Worm (Caenorhabditis elegans): ENCODE data around the gene ZK596.2.

Gene ZK596.2

DNA sequence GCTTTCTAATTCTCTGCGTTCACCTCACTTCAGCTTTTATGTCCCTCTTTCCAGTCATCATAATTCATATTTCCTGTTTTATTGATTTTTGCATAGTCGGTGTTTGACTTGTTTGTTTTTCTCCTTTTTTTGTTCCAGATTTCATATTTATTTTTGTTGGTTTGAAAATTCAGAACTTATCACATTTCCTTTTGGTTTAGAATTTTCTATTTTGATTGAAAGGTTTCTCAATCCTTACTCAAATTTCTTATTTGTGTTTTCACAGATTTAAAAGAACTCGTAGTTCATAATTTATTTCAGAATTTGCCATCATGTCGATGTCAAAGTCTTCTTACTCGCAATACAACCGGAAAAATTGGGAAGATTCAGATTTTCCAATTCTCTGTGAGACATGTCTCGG is 48.0 kb downstream of the ZK596.2 start, which contains the start of gene rbm-22:
Gene rbm-22, plus strand, starts transcription at position 301 of the 400 bp plus-strand sequence.
- TF ChIP-seq efl-1 (optimal IDR thresholded peaks at IDR 0.05) (no peak), efl-1 (GFP tag; optimal IDR thresholded peaks at IDR 0.05 in 1 of 2) (peak in 1 of 2 experiments; percentile 41), nhr-237 (tag; optimal IDR thresholded peaks at IDR 0.05) (no peak)

DNA sequence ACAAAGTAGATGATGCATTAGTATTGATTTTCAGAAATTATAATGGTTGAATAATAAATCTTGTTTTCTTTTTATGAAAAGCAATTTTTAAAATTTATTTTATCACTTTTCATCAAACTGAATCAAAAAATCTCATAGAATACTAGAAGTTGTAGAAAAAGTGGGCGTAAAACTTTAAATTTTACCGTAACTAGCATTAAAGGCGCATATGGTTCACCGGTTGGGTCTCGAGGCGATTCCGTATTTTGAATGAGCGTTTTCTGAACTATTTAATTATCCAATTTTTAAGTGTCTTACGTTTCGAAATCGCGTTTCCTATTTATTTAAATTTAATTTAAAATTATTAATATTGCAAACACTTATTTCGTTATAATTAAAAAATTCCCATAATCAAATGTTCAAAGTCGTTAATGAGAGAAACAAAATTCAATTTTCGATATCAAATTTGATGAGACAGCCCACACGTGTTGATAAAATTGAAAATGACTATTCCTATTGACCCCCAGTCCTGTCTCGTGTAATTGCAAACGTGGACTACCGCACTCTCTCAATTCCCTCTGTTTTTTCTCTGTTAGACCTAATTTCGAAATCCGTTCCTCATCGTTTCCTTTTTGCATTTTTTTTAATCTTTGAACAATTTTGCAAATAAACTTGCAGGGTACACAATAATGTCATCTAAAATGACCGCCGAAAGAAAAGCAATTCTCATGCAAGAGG is 50.6 kb downstream of the ZK596.2 start, which contains the start of the genes T11G6.2 and hars-1:
Gene T11G6.2, minus strand, starts transcription at position 197 of the 717 bp plus-strand sequence.
Gene hars-1, plus strand, starts transcription at position 658 of the 717 bp plus-strand sequence.
- TF ChIP-seq pax-3 (tag; optimal IDR thresholded peaks at IDR 0.05) (no peak), nhr-20 (tag; optimal IDR thresholded peaks at IDR 0.05) (no peak), C34B4.2 (tag; optimal IDR thresholded peaks at IDR 0.05) (no peak), lin-14 (GFP tag; optimal IDR thresholded peaks at IDR 0.05) (peak; percentile 56), sptf-1 (tag; optimal IDR thresholded peaks at IDR 0.05) (no peak), unc-130 (tag; optimal IDR thresholded peaks at IDR 0.05) (no peak), nhr-85 (tag) (no peak), sox-4 (tag; optimal IDR thresholded peaks at IDR 0.05) (no peak), efl-3 (GFP tag; optimal IDR thresholded peaks at IDR 0.05) (no peak), pag-3 (tag; optimal IDR thresholded peaks at IDR 0.05; ENCODE audit: borderline replicate concordance, insufficient read depth) (no peak), skn-1 (tag; optimal IDR thresholded peaks at IDR 0.05) (peak; percentile 55), unc-62 (GFP tag; optimal IDR thresholded peaks at IDR 0.05) (no peak), egl-27 (tag; optimal IDR thresholded peaks at IDR 0.05) (no peak), unc-98 (GFP tag; IDR thresholded peaks at IDR 0.05) (no peak), nhr-90 (tag; optimal IDR thresholded peaks at IDR 0.05; ENCODE audit: poor library complexity) (no peak), ets-5 (GFP tag; IDR thresholded peaks at IDR 0.05) (no peak), nhr-28 (tag; optimal IDR thresholded peaks at IDR 0.05) (no peak), isw-1 (GFP tag; IDR thresholded peaks at IDR 0.05) (no peak), ceh-82 (tag; optimal IDR thresholded peaks at IDR 0.05) (no peak), mdl-1 (tag; optimal IDR thresholded peaks at IDR 0.05) (peak in 1 of 2 experiments; percentile 61), ceh-90 (tag; optimal IDR thresholded peaks at IDR 0.05) (no peak), pqm-1 (tag; optimal IDR thresholded peaks at IDR 0.05) (no peak), xbp-1 (tag; optimal IDR thresholded peaks at IDR 0.05) (no peak), sup-37 (GFP tag; optimal IDR thresholded peaks at IDR 0.05) (no peak), ceh-88 (GFP tag; IDR thresholded peaks at IDR 0.05) (no peak), nhr-11 (tag; optimal IDR thresholded peaks at IDR 0.05) (no peak), lsy-2 (tag; optimal IDR thresholded peaks at IDR 0.05) (peak in 1 of 2 experiments; percentile 52), nhr-47 (tag; optimal IDR thresholded peaks at IDR 0.05) (no peak), tbx-2 (tag; optimal IDR thresholded peaks at IDR 0.05) (no peak), fkh-8 (tag; optimal IDR thresholded peaks at IDR 0.05) (no peak), blmp-1 (tag; optimal IDR thresholded peaks at IDR 0.05) (peak; percentile 43), snu-23 (GFP tag; optimal IDR thresholded peaks at IDR 0.05) (peak; percentile 29), efl-1 (optimal IDR thresholded peaks at IDR 0.05) (peak in 1 of 2 experiments; percentile 34), efl-1 (GFP tag; optimal IDR thresholded peaks at IDR 0.05 in 1 of 2) (peak in 1 of 2 experiments; percentile 22), mep-1 (tag; optimal IDR thresholded peaks at IDR 0.05) (peak; percentile 2), lir-3 (tag; optimal IDR thresholded peaks at IDR 0.05; ENCODE audit: poor library complexity) (no peak), fkh-10 (GFP tag; optimal IDR thresholded peaks at IDR 0.05) (no peak), rnt-1 (tag; optimal IDR thresholded peaks at IDR 0.05) (no peak), C16A3.4 (tag; optimal IDR thresholded peaks at IDR 0.05) (peak; percentile 37), aly-2 (tag; optimal IDR thresholded peaks at IDR 0.05) (no peak), swsn-7 (tag; optimal IDR thresholded peaks at IDR 0.05) (no peak), nhr-19 (GFP tag; conservative IDR thresholded peaks at IDR 0.05) (no peak), nhr-84 (tag; optimal IDR thresholded peaks at IDR 0.05) (no peak), dpl-1 (GFP tag; optimal IDR thresholded peaks at IDR 0.05) (peak; percentile 8 to 32 (median 13)), nhr-237 (tag; optimal IDR thresholded peaks at IDR 0.05) (no peak), hlh-4 (tag; optimal IDR thresholded peaks at IDR 0.05) (no peak), lin-13 (GFP tag; optimal IDR thresholded peaks at IDR 0.05) (no peak), ces-1 (GFP tag; optimal IDR thresholded peaks at IDR 0.05) (no peak), lin-15B (tag; optimal IDR thresholded peaks at IDR 0.05) (no peak), hpl-2 (GFP tag; optimal IDR thresholded peaks at IDR 0.05) (no peak)
